Worm (Caenorhabditis elegans) whole organism, L2 larva: ENCODE data around the gene heri-1.

Experiments
- C34F6.9 ChIP-seq: fragments of 150-350 bp; optimal IDR thresholded peaks from 2 replicates; lab custom pipeline; 2014; ENCODE audit warnings: missing biosample characterization, missing genetic modification characterization
- R02D3.7 ChIP-seq: fragments of 150-350 bp; optimal IDR thresholded peaks from 2 replicates; lab custom pipeline; 2014; ENCODE audit warnings: missing biosample characterization, missing genetic modification characterization
- Y55F3AM.14 ChIP-seq: fragments of 200-800 bp; sonication (Bioruptor generic); optimal IDR thresholded peaks from 2 replicates; lab custom pipeline; 2018; ENCODE audit warnings: mild to moderate bottlenecking, missing genetic modification characterization, missing compliant biosample characterization
- ZK546.5 ChIP-seq: sonication (generic microtip); optimal IDR thresholded peaks from 2 replicates; lab custom pipeline; 2017; ENCODE audit warnings: missing biosample characterization, missing genetic modification characterization
- aly-2 ChIP-seq: fragments of 150-350 bp; optimal IDR thresholded peaks from 2 replicates; lab custom pipeline; 2014; ENCODE audit warnings: missing biosample characterization, missing genetic modification characterization
- ama-1 ChIP-seq: fragments of 150-350 bp; optimal IDR thresholded peaks from 2 replicates; lab custom pipeline; 2018; ENCODE audit warnings: inconsistent platforms
- ceh-16 ChIP-seq: fragments of 150-350 bp; optimal IDR thresholded peaks from 2 replicates; lab custom pipeline; 2014; ENCODE audit warnings: missing biosample characterization, missing genetic modification characterization
- ceh-82 ChIP-seq: fragments of 150-350 bp; optimal IDR thresholded peaks from 2 replicates; lab custom pipeline; 2014; ENCODE audit warnings: missing biosample characterization, missing genetic modification characterization
- egl-27 ChIP-seq: sonication (generic microtip); optimal IDR thresholded peaks from 3 replicates; lab custom pipeline; 2017; ENCODE audit warnings: missing biosample characterization, missing genetic modification reagents, missing genetic modification characterization
- elt-1 ChIP-seq: fragments of 150-350 bp; optimal IDR thresholded peaks from 2 replicates; lab custom pipeline; 2014; ENCODE audit warnings: missing biosample characterization, missing genetic modification characterization
- elt-3 ChIP-seq: sonication (generic microtip); optimal IDR thresholded peaks from 2 replicates; lab custom pipeline; 2017; ENCODE audit warnings: missing biosample characterization, missing genetic modification characterization
- lin-11 ChIP-seq: fragments of 150-350 bp; sonication (generic microtip); optimal IDR thresholded peaks from 2 replicates; lab custom pipeline; 2014; ENCODE audit warnings: missing biosample characterization, missing genetic modification characterization, inconsistent platforms, mixed read lengths
- lin-13 ChIP-seq: fragments of 150-350 bp; optimal IDR thresholded peaks from 2 replicates; lab custom pipeline; 2014; ENCODE audit warnings: missing biosample characterization, missing genetic modification reagents, missing genetic modification characterization
- lin-39 ChIP-seq: fragments of 150-350 bp; optimal IDR thresholded peaks from 2 replicates; lab custom pipeline; 2014; ENCODE audit warnings: missing biosample characterization, missing genetic modification reagents, missing genetic modification characterization
- lsy-2 ChIP-seq, 2 experiments: fragments of 150-350 bp in 1 of 2; sonication (generic microtip) in 1 of 2; optimal IDR thresholded peaks; 2 replicates each; lab custom pipeline; 2014 to 2017; ENCODE audit warnings: missing biosample characterization in 2 of 2, missing genetic modification characterization in 2 of 2
- mab-5 ChIP-seq: fragments of 150-350 bp; optimal IDR thresholded peaks from 2 replicates; lab custom pipeline; 2014; ENCODE audit warnings: missing biosample characterization, missing genetic modification characterization
- mbf-1 ChIP-seq: sonication (generic microtip); optimal IDR thresholded peaks from 2 replicates; lab custom pipeline; 2017; ENCODE audit warnings: missing biosample characterization, missing genetic modification characterization
- mdl-1 ChIP-seq, 2 experiments: fragments of 150-350 bp in 1 of 2; sonication (generic microtip) in 1 of 2; optimal IDR thresholded peaks; 2 replicates each; lab custom pipeline; 2017; ENCODE audit warnings: missing biosample characterization in 2 of 2, missing genetic modification characterization in 2 of 2
- nhr-10 ChIP-seq: sonication (generic microtip); optimal IDR thresholded peaks from 2 replicates; lab custom pipeline; 2017; ENCODE audit warnings: missing biosample characterization, missing genetic modification characterization
- nhr-12 ChIP-seq: fragments of 150-350 bp; optimal IDR thresholded peaks from 2 replicates; lab custom pipeline; 2014; ENCODE audit warnings: missing biosample characterization, missing genetic modification characterization
- nhr-129 ChIP-seq: fragments of 150-350 bp; optimal IDR thresholded peaks from 2 replicates; lab custom pipeline; 2014; ENCODE audit warnings: missing biosample characterization, missing genetic modification characterization
- nhr-23 ChIP-seq: fragments of 150-350 bp; optimal IDR thresholded peaks from 2 replicates; lab custom pipeline; 2014; ENCODE audit warnings: missing biosample characterization, missing genetic modification reagents, missing genetic modification characterization
- nhr-6 ChIP-seq: fragments of 150-350 bp; optimal IDR thresholded peaks from 2 replicates; lab custom pipeline; 2014; ENCODE audit warnings: missing biosample characterization, missing genetic modification characterization
- nhr-77 ChIP-seq: fragments of 150-350 bp; optimal IDR thresholded peaks from 2 replicates; lab custom pipeline; 2014; ENCODE audit warnings: missing biosample characterization, missing genetic modification characterization
- sem-4 ChIP-seq: fragments of 150-350 bp; optimal IDR thresholded peaks from 2 replicates; lab custom pipeline; 2014; ENCODE audit warnings: missing biosample characterization, missing genetic modification reagents, missing genetic modification characterization
- skn-1 ChIP-seq: sonication (generic microtip); optimal IDR thresholded peaks from 2 replicates; lab custom pipeline; 2017; ENCODE audit warnings: missing biosample characterization, missing genetic modification characterization
- sma-3 ChIP-seq: sonication (generic microtip); optimal IDR thresholded peaks from 2 replicates; lab custom pipeline; 2016; ENCODE audit warnings: missing genetic modification reagents, missing genetic modification characterization, missing compliant biosample characterization
- sma-9 ChIP-seq, 2 experiments: fragments of 150-350 bp in 1 of 2; sonication (generic microtip) in 1 of 2; optimal IDR thresholded peaks; 2 replicates each; lab custom pipeline; 2014 to 2016; ENCODE audit warnings: missing genetic modification characterization in 2 of 2, mild to moderate bottlenecking in 1 of 2, missing biosample characterization in 1 of 2, missing compliant biosample characterization in 1 of 2, missing genetic modification reagents in 1 of 2, moderate library complexity in 1 of 2
- snpc-4 ChIP-seq: fragments of 150-350 bp; optimal IDR thresholded peaks from 2 replicates; lab custom pipeline; 2014; ENCODE audit warnings: missing biosample characterization, missing genetic modification characterization
- unc-39 ChIP-seq: fragments of 150-350 bp; optimal IDR thresholded peaks from 2 replicates; lab custom pipeline; 2014; ENCODE audit warnings: missing biosample characterization, missing genetic modification characterization
- unc-55 ChIP-seq: fragments of 150-350 bp; sonication (generic microtip); optimal IDR thresholded peaks from 3 replicates; lab custom pipeline; 2014; ENCODE audit warnings: missing biosample characterization, missing genetic modification reagents, missing genetic modification characterization
- unc-62 ChIP-seq: fragments of 150-350 bp; optimal IDR thresholded peaks from 2 replicates; lab custom pipeline; 2014; ENCODE audit warnings: missing biosample characterization, missing genetic modification reagents, missing genetic modification characterization
- zag-1 ChIP-seq: fragments of 150-350 bp; optimal IDR thresholded peaks from 2 replicates; lab custom pipeline; 2014; ENCODE audit warnings: missing biosample characterization, missing genetic modification characterization
- ztf-1 ChIP-seq: fragments of 200-800 bp; sonication (Bioruptor generic); conservative IDR thresholded peaks from 2 replicates; pipeline ENCODE4 v1.3.6; 2022; ENCODE audit warnings: missing genetic modification characterization, missing compliant biosample characterization
- ztf-4 ChIP-seq: fragments of 150-350 bp; optimal IDR thresholded peaks from 2 replicates; lab custom pipeline; 2014; ENCODE audit warnings: missing biosample characterization, missing genetic modification characterization

Gene heri-1

DNA sequence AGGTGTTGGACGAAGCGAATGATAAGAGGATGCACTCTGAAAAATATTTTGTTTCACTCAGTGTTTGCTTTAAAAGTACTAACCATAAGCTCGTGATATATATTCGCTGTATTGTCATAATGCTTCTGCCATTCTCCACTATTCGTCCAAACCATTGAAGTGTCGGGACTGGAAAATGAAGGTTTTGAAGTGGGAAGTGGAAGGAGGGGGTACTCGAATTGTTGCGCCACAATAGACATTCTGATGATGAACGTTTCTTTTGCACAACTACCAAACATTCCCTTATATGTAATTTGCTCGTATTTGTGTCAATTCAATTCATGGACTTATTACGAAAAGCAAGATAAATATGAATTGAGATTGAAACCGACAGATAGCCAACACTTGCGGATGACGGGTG, 2.3 kb upstream of the heri-1 start:
- no peak for TF ChIP-seq snpc-4 (tag; lab: Kevin White, UChicago)
- no peak for TF ChIP-seq C34F6.9 (tag; lab: Kevin White, UChicago)
- TF ChIP-seq unc-39 (tag; lab: Kevin White, UChicago) = no peak
- no peak for TF ChIP-seq nhr-23 (tag; lab: Kevin White, UChicago)
- TF ChIP-seq R02D3.7 (tag; lab: Kevin White, UChicago) = no peak
- TF ChIP-seq aly-2 = no peak
- TF ChIP-seq unc-62 (GFP tag; lab: Kevin White, UChicago) = no peak
- no peak for TF ChIP-seq sma-9 (GFP tag; optimal IDR thresholded peaks at IDR 0.05; lab: Kevin White, UChicago)
- TF ChIP-seq sma-9 (tag; optimal IDR thresholded peaks at IDR 0.05; lab: Kevin White, UChicago) = no peak
- TF ChIP-seq lin-11 = no peak

DNA sequence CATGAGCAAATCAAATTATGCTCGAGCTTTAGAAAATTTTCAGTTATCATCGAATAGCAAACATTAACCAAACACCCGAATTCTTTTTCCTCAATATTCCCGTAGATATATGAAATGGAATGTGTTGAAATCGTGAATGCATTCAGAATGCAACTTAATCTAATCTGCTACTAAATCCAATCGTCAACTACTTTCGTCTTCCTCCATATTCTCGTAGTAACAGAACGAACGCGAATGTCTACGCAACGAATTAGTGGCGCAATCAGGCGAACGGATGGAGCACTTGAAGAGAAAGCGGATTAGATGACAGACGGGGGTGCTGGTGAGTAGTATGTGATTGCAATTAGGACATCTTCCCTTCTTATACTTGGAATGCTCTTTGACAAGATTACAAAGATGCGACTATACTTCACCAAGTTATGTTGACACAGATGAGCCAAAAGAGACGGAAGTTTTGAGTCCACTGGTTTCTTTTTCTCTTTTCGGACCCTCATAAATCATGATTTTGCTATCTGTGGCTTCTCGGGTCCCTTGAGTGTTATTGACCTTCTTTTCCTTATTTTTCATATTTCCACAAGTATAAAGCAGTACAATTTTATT, 948 bp upstream of the heri-1 start:
- TF ChIP-seq mab-5 (tag; lab: Kevin White, UChicago) (peak; percentile 73), ceh-16 (tag; lab: Kevin White, UChicago) (no peak)

DNA sequence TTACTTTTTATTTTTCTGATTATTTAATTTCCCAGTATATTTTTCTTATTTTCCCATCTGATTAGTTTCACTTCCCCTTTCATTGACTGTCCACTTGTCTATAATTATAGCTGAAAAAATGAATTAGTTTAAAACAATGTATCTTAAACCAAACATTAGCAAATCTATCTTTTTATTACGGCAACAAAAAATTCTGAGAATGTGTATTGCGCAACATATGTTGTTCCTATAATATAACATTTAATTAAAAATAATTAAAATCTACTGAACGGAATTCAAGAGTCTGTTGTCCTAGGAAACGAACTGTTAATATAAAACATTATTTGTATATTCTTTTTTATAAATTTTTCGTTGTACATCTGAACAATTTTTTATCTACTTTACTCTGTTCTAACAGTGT, 3.0 kb downstream of the heri-1 start:
- TF ChIP-seq lin-39 (tag; lab: Kevin White, UChicago) (no peak), Y55F3AM.14 (GFP tag; lab: Kevin White, UChicago) (no peak), lin-13 (no peak), R02D3.7 (tag; lab: Kevin White, UChicago) (no peak), lsy-2 (tag; optimal IDR thresholded peaks at IDR 0.05; lab: Kevin White, UChicago) (no peak), unc-62 (GFP tag; lab: Kevin White, UChicago) (no peak), nhr-129 (no peak)

DNA sequence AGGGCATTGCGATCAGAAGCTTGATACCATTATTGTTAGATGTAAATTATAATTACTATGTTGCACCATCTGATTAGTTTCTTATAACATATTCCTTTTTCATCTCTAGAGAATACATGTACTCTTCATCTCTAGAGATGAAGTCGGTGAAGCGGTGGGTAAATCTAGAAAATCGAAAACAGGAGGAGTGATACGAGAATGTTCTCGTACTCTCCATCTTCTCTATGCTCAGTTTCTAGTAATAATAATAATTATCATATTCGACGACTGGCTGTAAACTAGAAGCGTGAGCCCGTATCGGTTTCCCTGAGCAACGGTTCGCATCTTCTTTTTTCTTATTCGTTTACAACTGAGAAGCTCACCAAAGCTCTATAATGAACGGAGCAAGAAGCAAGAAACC, 5.2 kb downstream of the heri-1 start:
- TF ChIP-seq lin-13 (no peak), ztf-1 (GFP tag; lab: Robert Waterston, UW) (no peak), R02D3.7 (tag; lab: Kevin White, UChicago) (no peak), sem-4 (tag; lab: Kevin White, UChicago) (no peak), C34F6.9 (tag; lab: Kevin White, UChicago) (no peak), skn-1 (tag; lab: Kevin White, UChicago) (no peak)
- TF ChIP-seq, all 48 proteins: peak for 0

DNA sequence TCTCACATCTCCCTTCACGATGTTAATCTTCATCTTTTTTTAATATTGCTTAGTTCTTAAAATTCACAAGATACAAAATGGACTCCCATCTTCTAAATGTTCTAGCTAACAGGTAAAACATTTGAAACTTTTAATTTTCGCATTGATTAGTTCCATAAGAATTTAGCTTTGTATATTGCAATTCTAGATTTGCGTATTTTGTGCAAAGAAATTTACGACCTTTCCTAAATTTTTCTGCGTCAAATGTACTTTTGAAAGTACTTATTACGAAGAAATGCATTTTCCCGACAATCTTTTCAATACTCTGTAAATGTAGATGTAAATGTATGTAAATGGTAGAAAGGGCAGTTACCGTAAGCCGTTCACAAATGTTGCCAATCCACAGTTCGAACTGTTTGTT, 9.0 kb downstream of the heri-1 start:
- no peak for TF ChIP-seq C34F6.9 (tag; lab: Kevin White, UChicago)
- TF ChIP-seq nhr-10 (tag; lab: Kevin White, UChicago) = no peak
- TF ChIP-seq snpc-4 (tag; lab: Kevin White, UChicago) = no peak
- no peak for TF ChIP-seq nhr-129
- TF ChIP-seq sma-3 (GFP tag; lab: Kevin White, UChicago) = no peak
- no peak for TF ChIP-seq ZK546.5 (tag; lab: Kevin White, UChicago)
- no peak for TF ChIP-seq elt-1 (tag; lab: Kevin White, UChicago)
- TF ChIP-seq elt-3 (tag; lab: Kevin White, UChicago) = no peak
- TF ChIP-seq unc-55 (GFP tag; lab: Kevin White, UChicago) = no peak
- no peak for TF ChIP-seq ztf-4
- no peak for TF ChIP-seq unc-62 (GFP tag; lab: Kevin White, UChicago)
- no peak for TF ChIP-seq mbf-1 (tag; lab: Kevin White, UChicago)
- TF ChIP-seq ceh-16 (tag; lab: Kevin White, UChicago) = no peak

DNA sequence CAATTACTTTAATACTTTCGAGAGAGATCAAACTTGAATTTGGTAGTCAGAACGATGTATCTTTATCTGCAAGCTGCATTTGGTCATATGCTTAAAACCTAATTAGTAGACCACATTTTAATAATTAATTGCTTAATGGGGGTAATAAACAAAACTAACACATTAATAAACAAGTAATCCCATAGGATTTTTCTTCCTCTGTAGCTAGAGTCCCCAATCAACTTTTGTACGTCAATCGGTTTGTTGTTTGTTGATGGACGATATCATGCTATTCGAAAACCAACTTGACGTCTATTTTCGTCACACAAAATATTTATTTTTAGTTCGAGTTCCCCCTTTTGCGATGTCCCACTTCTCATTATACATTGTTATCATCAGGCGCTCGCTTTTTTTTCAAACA, 11.5 kb downstream of the heri-1 start:
- TF ChIP-seq ama-1 (lab: Kevin White, UChicago) (no peak), elt-1 (tag; lab: Kevin White, UChicago) (no peak), ceh-82 (tag; lab: Kevin White, UChicago) (no peak), sem-4 (tag; lab: Kevin White, UChicago) (no peak), lin-11 (no peak), nhr-77 (tag; lab: Kevin White, UChicago) (no peak), egl-27 (tag; lab: Kevin White, UChicago) (no peak), C34F6.9 (tag; lab: Kevin White, UChicago) (no peak), R02D3.7 (tag; lab: Kevin White, UChicago) (no peak), sma-9 (GFP tag; optimal IDR thresholded peaks at IDR 0.05; lab: Kevin White, UChicago) (no peak), sma-9 (tag; optimal IDR thresholded peaks at IDR 0.05; lab: Kevin White, UChicago) (no peak), nhr-6 (tag; lab: Kevin White, UChicago) (no peak), nhr-10 (tag; lab: Kevin White, UChicago) (no peak), Y55F3AM.14 (GFP tag; lab: Kevin White, UChicago) (no peak), skn-1 (tag; lab: Kevin White, UChicago) (no peak), mab-5 (tag; lab: Kevin White, UChicago) (no peak), nhr-12 (no peak), unc-55 (GFP tag; lab: Kevin White, UChicago) (no peak), zag-1 (no peak), mdl-1 (tag; optimal IDR thresholded peaks at IDR 0.05; lab: Kevin White, UChicago) (no peak), nhr-23 (tag; lab: Kevin White, UChicago) (no peak)
